Fruit fly (Drosophila melanogaster) whole organism, wandering third instar larva: ENCODE results near the gene CG14115.

Source experiments
- Rel ChIP-seq, 2 experiments: fragments of 200-800 bp; sonication (Bioruptor generic) in 1 of 2; optimal IDR thresholded peaks; 2 replicates in 1 of 2; 3 replicates in 1 of 2; lab custom pipeline; 2016 to 2019; ENCODE audit warnings: mild to moderate bottlenecking in 2 of 2, missing biosample characterization in 2 of 2, missing genetic modification characterization in 2 of 2, moderate library complexity in 1 of 2
- br ChIP-seq: fragments of 200-800 bp; sonication (Bioruptor generic); optimal IDR thresholded peaks from 2 replicates; lab custom pipeline; 2016; ENCODE audit warnings: missing biosample characterization, missing genetic modification characterization
- dsf ChIP-seq: sonication (Bioruptor generic); optimal IDR thresholded peaks from 2 replicates; lab custom pipeline; 2016; ENCODE audit warnings: missing biosample characterization, missing genetic modification characterization, borderline replicate concordance
- h ChIP-seq: fragments of 200-800 bp; sonication (Bioruptor generic); optimal IDR thresholded peaks from 3 replicates; lab custom pipeline; 2016; ENCODE audit warnings: missing biosample characterization, mild to moderate bottlenecking, missing genetic modification characterization
- lola ChIP-seq: fragments of >200 bp; optimal IDR thresholded peaks from 2 replicates; lab custom pipeline; 2017; ENCODE audit warnings: missing biosample characterization, missing genetic modification characterization
- pan ChIP-seq: fragments of >200 bp; optimal IDR thresholded peaks from 2 replicates; lab custom pipeline; 2017

DNA sequence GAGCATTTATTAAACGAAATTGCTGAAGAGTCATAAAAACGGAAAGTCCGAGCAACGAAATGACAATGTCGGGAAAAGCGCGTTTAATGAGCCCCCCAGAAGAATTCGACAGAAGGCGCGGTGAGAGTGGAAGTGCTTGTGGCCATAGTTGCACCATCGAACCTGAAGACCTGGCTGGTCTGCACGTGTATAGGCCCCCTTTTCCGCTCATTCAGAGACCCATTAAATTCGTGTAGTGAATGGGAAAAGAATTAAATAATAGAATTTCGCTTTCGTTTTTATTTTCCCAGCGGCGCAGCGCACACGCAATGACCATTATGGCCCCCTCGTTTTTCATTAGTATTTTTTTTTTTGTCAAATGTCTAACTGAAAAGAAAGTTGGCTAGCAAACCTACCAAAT lies 27.9 kb downstream of the CG14115 start:
- TF ChIP-seq dsf (GFP tag; lab: Kevin White, UChicago) (no peak), h (GFP tag; lab: Kevin White, UChicago) (no peak), lola (GFP tag; lab: Kevin White, UChicago) (no peak), pan (lab: Kevin White, UChicago) (no peak), Rel (GFP tag; optimal IDR thresholded peaks at IDR 0.05; lab: Kevin White, UChicago) (no peak), Rel (tag; optimal IDR thresholded peaks at IDR 0.05; lab: Kevin White, UChicago) (no peak), br (no peak)
